Worm (Caenorhabditis elegans): Measurements from ENCODE around the gene gldi-7.
A peak's percentile ranks its signal among the peaks of the same experiment; 100 is the strongest.

gldi-7 gene

ce11 chrII:8551100-8551499, 20.1 kb upstream of the gldi-7 start:
- no peak for TF ChIP-seq ama-1 (optimal IDR thresholded peaks at IDR 0.05)
- TF ChIP-seq ceh-36 (tag; optimal IDR thresholded peaks at IDR 0.05), result no peak
- no peak for TF ChIP-seq tbx-11 (GFP tag; IDR thresholded peaks at IDR 0.05)
- TF ChIP-seq flt-1 (GFP tag; IDR thresholded peaks at IDR 0.05), result no peak
- no peak for TF ChIP-seq hnd-1 (tag; optimal IDR thresholded peaks at IDR 0.05)
- no peak for TF ChIP-seq ets-7 (tag; optimal IDR thresholded peaks at IDR 0.05)
- TF ChIP-seq hmg-4 (GFP tag; optimal IDR thresholded peaks at IDR 0.05), result no peak
- no peak for TF ChIP-seq F13C5.2 (tag; optimal IDR thresholded peaks at IDR 0.05)
- TF ChIP-seq sea-1 (GFP tag; conservative IDR thresholded peaks at IDR 0.05), result no peak

- peak; percentile 84 for TF ChIP-seq aly-1 (tag; optimal IDR thresholded peaks at IDR 0.05)
- TF ChIP-seq scrt-1 (GFP tag; IDR thresholded peaks at IDR 0.05), result peak; percentile 92
- TF ChIP-seq pes-1 (GFP tag; IDR thresholded peaks at IDR 0.05), result peak; percentile 90
- TF ChIP-seq hmg-4 (GFP tag; optimal IDR thresholded peaks at IDR 0.05), result peak; percentile 93
- TF ChIP-seq ama-1 (optimal IDR thresholded peaks at IDR 0.05), result no peak
- TF ChIP-seq ets-7 (tag; optimal IDR thresholded peaks at IDR 0.05), result peak; percentile 74
- peak; percentile 85 for TF ChIP-seq sea-1 (GFP tag; conservative IDR thresholded peaks at IDR 0.05)
- TF ChIP-seq ceh-13 (GFP tag; optimal IDR thresholded peaks at IDR 0.05), result peak; percentile 76
- TF ChIP-seq tbx-37 (GFP tag; conservative IDR thresholded peaks at IDR 0.05), result peak; percentile 82
- peak; percentile 77 for TF ChIP-seq hmbx-1 (tag; optimal IDR thresholded peaks at IDR 0.05)
- peak; percentile 81 for TF ChIP-seq B0310.2 (tag; optimal IDR thresholded peaks at IDR 0.05)
- TF ChIP-seq ceh-36 (tag; optimal IDR thresholded peaks at IDR 0.05), result peak; percentile 90
- TF ChIP-seq tbx-11 (GFP tag; IDR thresholded peaks at IDR 0.05), result peak; percentile 91
- TF ChIP-seq tra-4 (tag; optimal IDR thresholded peaks at IDR 0.05), result peak; percentile 70
- TF ChIP-seq hnd-1 (tag; optimal IDR thresholded peaks at IDR 0.05), result peak; percentile 74
- TF ChIP-seq F13C5.2 (tag; optimal IDR thresholded peaks at IDR 0.05), result peak; percentile 86
- peak; percentile 92 for TF ChIP-seq flt-1 (GFP tag; IDR thresholded peaks at IDR 0.05)
Measured at ce11 chrII:8546975-8547374, 16.0 kb upstream of the gldi-7 start.

ce11 chrII:8545315-8545714, 14.3 kb upstream of the gldi-7 start, which contains the start of gene decr-1.2:
Gene decr-1.2 (plus strand): TSS chrII:8545615.
- no peak for TF ChIP-seq F13C5.2 (tag; optimal IDR thresholded peaks at IDR 0.05)
- TF ChIP-seq tbx-37 (GFP tag; conservative IDR thresholded peaks at IDR 0.05), result no peak
- TF ChIP-seq sea-1 (GFP tag; conservative IDR thresholded peaks at IDR 0.05), result no peak
- TF ChIP-seq scrt-1 (GFP tag; IDR thresholded peaks at IDR 0.05), result no peak
- no peak for TF ChIP-seq hmg-4 (GFP tag; optimal IDR thresholded peaks at IDR 0.05)
- TF ChIP-seq hnd-1 (tag; optimal IDR thresholded peaks at IDR 0.05), result no peak
- no peak for TF ChIP-seq ets-7 (tag; optimal IDR thresholded peaks at IDR 0.05)
- no peak for TF ChIP-seq ama-1 (optimal IDR thresholded peaks at IDR 0.05)
- no peak for TF ChIP-seq ceh-13 (GFP tag; optimal IDR thresholded peaks at IDR 0.05)
- no peak for TF ChIP-seq hmbx-1 (tag; optimal IDR thresholded peaks at IDR 0.05)
- TF ChIP-seq aly-1 (tag; optimal IDR thresholded peaks at IDR 0.05), result no peak
- no peak for TF ChIP-seq ceh-36 (tag; optimal IDR thresholded peaks at IDR 0.05)
- TF ChIP-seq B0310.2 (tag; optimal IDR thresholded peaks at IDR 0.05), result no peak
- no peak for TF ChIP-seq flt-1 (GFP tag; IDR thresholded peaks at IDR 0.05)
- no peak for TF ChIP-seq tbx-11 (GFP tag; IDR thresholded peaks at IDR 0.05)
- no peak for TF ChIP-seq pes-1 (GFP tag; IDR thresholded peaks at IDR 0.05)
- no peak for TF ChIP-seq tra-4 (tag; optimal IDR thresholded peaks at IDR 0.05)

- TF ChIP-seq hmg-4 (GFP tag; optimal IDR thresholded peaks at IDR 0.05) (no peak), ceh-36 (tag; optimal IDR thresholded peaks at IDR 0.05) (no peak), ceh-13 (GFP tag; optimal IDR thresholded peaks at IDR 0.05) (no peak), tbx-37 (GFP tag; conservative IDR thresholded peaks at IDR 0.05) (no peak)
Measured at ce11 chrII:8540412-8540811, 9.4 kb upstream of the gldi-7 start, which contains the start of gene pqn-73. Gene pqn-73 (plus strand): TSS chrII:8540712.

ce11 chrII:8536060-8536459, 5.0 kb upstream of the gldi-7 start, which contains the start of gene W01C9.2:
Gene W01C9.2 (plus strand): TSS chrII:8536360.
- TF ChIP-seq aly-1 (tag; optimal IDR thresholded peaks at IDR 0.05) (no peak), ceh-36 (tag; optimal IDR thresholded peaks at IDR 0.05) (no peak), tbx-11 (GFP tag; IDR thresholded peaks at IDR 0.05) (no peak), flt-1 (GFP tag; IDR thresholded peaks at IDR 0.05) (no peak), scrt-1 (GFP tag; IDR thresholded peaks at IDR 0.05) (no peak)

ce11 chrII:8532015-8532414, 993 bp upstream of the gldi-7 start:
- TF ChIP-seq hmg-4 (GFP tag; optimal IDR thresholded peaks at IDR 0.05) (no peak), tbx-37 (GFP tag; conservative IDR thresholded peaks at IDR 0.05) (no peak), aly-1 (tag; optimal IDR thresholded peaks at IDR 0.05) (no peak), flt-1 (GFP tag; IDR thresholded peaks at IDR 0.05) (no peak), tra-4 (tag; optimal IDR thresholded peaks at IDR 0.05) (no peak), ceh-13 (GFP tag; optimal IDR thresholded peaks at IDR 0.05) (no peak), F13C5.2 (tag; optimal IDR thresholded peaks at IDR 0.05) (no peak), sea-1 (GFP tag; conservative IDR thresholded peaks at IDR 0.05) (no peak), hmbx-1 (tag; optimal IDR thresholded peaks at IDR 0.05) (no peak), tbx-11 (GFP tag; IDR thresholded peaks at IDR 0.05) (no peak), ama-1 (optimal IDR thresholded peaks at IDR 0.05) (no peak), ets-7 (tag; optimal IDR thresholded peaks at IDR 0.05) (no peak), hnd-1 (tag; optimal IDR thresholded peaks at IDR 0.05) (no peak), B0310.2 (tag; optimal IDR thresholded peaks at IDR 0.05) (no peak), ceh-36 (tag; optimal IDR thresholded peaks at IDR 0.05) (no peak), pes-1 (GFP tag; IDR thresholded peaks at IDR 0.05) (no peak), scrt-1 (GFP tag; IDR thresholded peaks at IDR 0.05) (no peak)

ce11 chrII:8529176-8529698, 1.8 kb downstream of the gldi-7 start:
- TF ChIP-seq hnd-1 (tag; optimal IDR thresholded peaks at IDR 0.05) (no peak), F13C5.2 (tag; optimal IDR thresholded peaks at IDR 0.05) (no peak), ceh-13 (GFP tag; optimal IDR thresholded peaks at IDR 0.05) (no peak), hmg-4 (GFP tag; optimal IDR thresholded peaks at IDR 0.05) (no peak), ama-1 (optimal IDR thresholded peaks at IDR 0.05) (no peak), pes-1 (GFP tag; IDR thresholded peaks at IDR 0.05) (no peak), flt-1 (GFP tag; IDR thresholded peaks at IDR 0.05) (no peak), ets-7 (tag; optimal IDR thresholded peaks at IDR 0.05) (no peak), scrt-1 (GFP tag; IDR thresholded peaks at IDR 0.05) (no peak), sea-1 (GFP tag; conservative IDR thresholded peaks at IDR 0.05) (no peak), B0310.2 (tag; optimal IDR thresholded peaks at IDR 0.05) (no peak), tra-4 (tag; optimal IDR thresholded peaks at IDR 0.05) (no peak), hmbx-1 (tag; optimal IDR thresholded peaks at IDR 0.05) (no peak), ceh-36 (tag; optimal IDR thresholded peaks at IDR 0.05) (no peak), aly-1 (tag; optimal IDR thresholded peaks at IDR 0.05) (no peak), tbx-11 (GFP tag; IDR thresholded peaks at IDR 0.05) (no peak), tbx-37 (GFP tag; conservative IDR thresholded peaks at IDR 0.05) (no peak)

Data from whole organism, early embryonic.